Worm (Caenorhabditis elegans) whole organism, L1 larva: Measurements from ENCODE around the gene F10E9.11.
"Not testable (repeated sequence)": the region's sequence is repeated elsewhere in the genome, so short reads cannot be mapped to it uniquely, and the experiment has no call there.

Experiments
- ama-1 ChIP-seq: fragments of 150-350 bp; optimal IDR thresholded peaks from 2 replicates; lab custom pipeline; 2014
- efl-1 ChIP-seq, 4 experiments: fragments of 150-350 bp; optimal IDR thresholded peaks in 3 of 4; peaks in 1 of 4; 1 replicate in 1 of 4; 2 replicates in 3 of 4; lab custom pipeline; 2014; ENCODE audit warnings: missing biosample characterization in 2 of 4, missing genetic modification characterization in 2 of 4, missing genetic modification reagents in 2 of 4
- lin-13 ChIP-seq: fragments of 150-350 bp; optimal IDR thresholded peaks from 2 replicates; lab custom pipeline; 2014; ENCODE audit warnings: missing biosample characterization, missing genetic modification reagents, missing genetic modification characterization
- nhr-11 ChIP-seq: fragments of 150-350 bp; optimal IDR thresholded peaks from 2 replicates; lab custom pipeline; 2014; ENCODE audit warnings: missing biosample characterization, missing genetic modification characterization

ce11 chrIII:8339372-8339771, 20.3 kb upstream of the F10E9.11 start, which contains the start of gene clc-28:
- TF ChIP-seq nhr-11 (tag; lab: Kevin White, UChicago); efl-1 (optimal IDR thresholded peaks at IDR 0.05; lab: Kevin White, UChicago); efl-1 (GFP tag; optimal IDR thresholded peaks at IDR 0.05 in 1 of 2; lab: Kevin White, UChicago); lin-13 (GFP tag; lab: Kevin White, UChicago); ama-1 (lab: Kevin White, UChicago): not testable (repeated sequence)
